Worm (Caenorhabditis elegans) whole organism, L1 larva: ENCODE data around the gene C56C10.7.

ENCODE experiments used
- C04F5.9 ChIP-seq: sonication (generic microtip); optimal IDR thresholded peaks from 2 replicates; lab custom pipeline; 2016; ENCODE audit warnings: missing genetic modification characterization, missing compliant biosample characterization
- C34B4.2 ChIP-seq: sonication (generic microtip); optimal IDR thresholded peaks from 2 replicates; lab custom pipeline; 2017; ENCODE audit warnings: mild to moderate bottlenecking, missing genetic modification characterization, missing compliant biosample characterization
- Y116A8C.19 ChIP-seq: sonication (generic microtip); optimal IDR thresholded peaks from 2 replicates; lab custom pipeline; 2016; ENCODE audit warnings: missing compliant biosample characterization, missing genetic modification characterization, borderline replicate concordance
- alr-1 ChIP-seq: fragments of 200-800 bp; sonication (Bioruptor generic); optimal IDR thresholded peaks from 2 replicates; lab custom pipeline; 2018; ENCODE audit warnings: borderline replicate concordance, mild to moderate bottlenecking, missing genetic modification characterization, missing compliant biosample characterization
- aly-2 ChIP-seq: fragments of 150-350 bp; optimal IDR thresholded peaks from 2 replicates; lab custom pipeline; 2014; ENCODE audit warnings: missing biosample characterization, missing genetic modification characterization
- ama-1 ChIP-seq: fragments of 150-350 bp; optimal IDR thresholded peaks from 2 replicates; lab custom pipeline; 2014
- ceh-63 ChIP-seq: fragments of 200-800 bp; sonication (Bioruptor generic); optimal IDR thresholded peaks from 2 replicates; lab custom pipeline; 2018; ENCODE audit warnings: mild to moderate bottlenecking, missing genetic modification characterization, missing compliant biosample characterization
- ceh-82 ChIP-seq, 3 experiments: fragments of 150-350 bp in 1 of 3; sonication (generic microtip) in 2 of 3; optimal IDR thresholded peaks; 2 replicates each; lab custom pipeline; 2014 to 2017; ENCODE audit warnings: missing biosample characterization in 3 of 3, missing genetic modification characterization in 3 of 3
- ces-1 ChIP-seq: fragments of 150-350 bp; optimal IDR thresholded peaks from 2 replicates; lab custom pipeline; 2014; ENCODE audit warnings: missing biosample characterization, missing genetic modification reagents, missing genetic modification characterization
- dpl-1 ChIP-seq, 3 experiments: fragments of 150-350 bp in 2 of 3; sonication (generic microtip) in 1 of 3; optimal IDR thresholded peaks; 2 replicates each; lab custom pipeline; 2014 to 2017; ENCODE audit warnings: missing biosample characterization in 3 of 3, missing genetic modification characterization in 3 of 3, missing genetic modification reagents in 3 of 3
- efl-1 ChIP-seq, 4 experiments: fragments of 150-350 bp; optimal IDR thresholded peaks in 3 of 4; peaks in 1 of 4; 1 replicate in 1 of 4; 2 replicates in 3 of 4; lab custom pipeline; 2014; ENCODE audit warnings: missing biosample characterization in 2 of 4, missing genetic modification characterization in 2 of 4, missing genetic modification reagents in 2 of 4
- efl-3 ChIP-seq: fragments of 200-800 bp; sonication (Bioruptor generic); optimal IDR thresholded peaks from 2 replicates; lab custom pipeline; 2018; ENCODE audit warnings: mild to moderate bottlenecking, missing genetic modification characterization, missing compliant biosample characterization
- egl-27 ChIP-seq, 2 experiments: fragments of 150-350 bp in 1 of 2; sonication (generic microtip); optimal IDR thresholded peaks; 3 replicates each; lab custom pipeline; 2017 to 2018; ENCODE audit warnings: missing biosample characterization in 2 of 2, missing genetic modification characterization in 2 of 2, missing genetic modification reagents in 2 of 2
- elt-2 ChIP-seq: sonication (generic microtip); optimal IDR thresholded peaks from 2 replicates; lab custom pipeline; 2016; ENCODE audit warnings: missing genetic modification characterization, mild to moderate bottlenecking, inconsistent platforms, missing compliant biosample characterization, missing genetic modification reagents
- elt-3 ChIP-seq, 6 experiments: fragments of 150-350 bp in 1 of 6; sonication (generic microtip); optimal IDR thresholded peaks; 2 replicates each; lab custom pipeline; 2017 to 2018; ENCODE audit warnings: missing biosample characterization in 6 of 6, missing genetic modification characterization in 6 of 6, inconsistent platforms in 1 of 6
- ets-5 ChIP-seq: fragments of 200-800 bp; sonication (Bioruptor generic); IDR thresholded peaks from 2 replicates; pipeline ENCODE4 v1.3.6; 2022; ENCODE audit warnings: missing genetic modification characterization, missing compliant biosample characterization
- fkh-4 ChIP-seq: sonication (generic microtip); optimal IDR thresholded peaks from 2 replicates; lab custom pipeline; 2016; ENCODE audit warnings: missing compliant biosample characterization, missing genetic modification characterization, borderline replicate concordance
- fkh-8 ChIP-seq: sonication (generic microtip); optimal IDR thresholded peaks from 2 replicates; lab custom pipeline; 2016; ENCODE audit warnings: mild to moderate bottlenecking, missing genetic modification characterization, missing compliant biosample characterization
- fos-1 ChIP-seq: fragments of 150-350 bp; optimal IDR thresholded peaks from 2 replicates; lab custom pipeline; 2014; ENCODE audit warnings: missing biosample characterization, missing genetic modification characterization
- grh-1 ChIP-seq: fragments of 200-800 bp; sonication (Bioruptor generic); IDR thresholded peaks from 2 replicates; pipeline ENCODE4 v1.3.6; 2022; ENCODE audit warnings: missing genetic modification reagents, missing genetic modification characterization, missing compliant biosample characterization
- hlh-17 ChIP-seq: fragments of 200-800 bp; sonication (Bioruptor generic); optimal IDR thresholded peaks from 2 replicates; lab custom pipeline; 2018; ENCODE audit warnings: missing genetic modification characterization, mild to moderate bottlenecking, missing compliant biosample characterization, moderate library complexity, borderline replicate concordance
- hpl-2 ChIP-seq: fragments of 150-350 bp; optimal IDR thresholded peaks from 2 replicates; lab custom pipeline; 2014; ENCODE audit warnings: missing biosample characterization, missing genetic modification reagents, missing genetic modification characterization
- irx-1 ChIP-seq: sonication (generic microtip); optimal IDR thresholded peaks from 2 replicates; lab custom pipeline; 2016; ENCODE audit warnings: missing genetic modification characterization, missing compliant biosample characterization
- isw-1 ChIP-seq: fragments of 200-800 bp; sonication (Bioruptor generic); IDR thresholded peaks from 2 replicates; pipeline ENCODE4 v1.3.6; 2022; ENCODE audit warnings: missing genetic modification characterization, missing compliant biosample characterization
- jun-1 ChIP-seq: fragments of 150-350 bp; optimal IDR thresholded peaks from 2 replicates; lab custom pipeline; 2014; ENCODE audit warnings: missing biosample characterization, missing genetic modification reagents, missing genetic modification characterization
- lir-3 ChIP-seq: sonication (generic microtip); optimal IDR thresholded peaks from 2 replicates; lab custom pipeline; 2016; ENCODE audit warnings: mild to moderate bottlenecking, missing genetic modification characterization, moderate library complexity, missing compliant biosample characterization; ENCODE audit not compliant: poor library complexity
- lsy-2 ChIP-seq, 2 experiments: fragments of 150-350 bp; optimal IDR thresholded peaks; 2 replicates each; lab custom pipeline; 2014; ENCODE audit warnings: missing biosample characterization in 2 of 2, missing genetic modification characterization in 2 of 2
- mab-9 ChIP-seq: fragments of 200-800 bp; sonication (Bioruptor generic); IDR thresholded peaks from 2 replicates; pipeline ENCODE4 v1.3.6; 2022; ENCODE audit warnings: missing genetic modification reagents, missing genetic modification characterization, missing compliant biosample characterization
- mdl-1 ChIP-seq, 2 experiments: fragments of 150-350 bp; optimal IDR thresholded peaks; 2 replicates each; lab custom pipeline; 2014 to 2017; ENCODE audit warnings: missing biosample characterization in 2 of 2, missing genetic modification characterization in 2 of 2, inconsistent platforms in 1 of 2
- mef-2 ChIP-seq: fragments of 150-350 bp; optimal IDR thresholded peaks from 2 replicates; lab custom pipeline; 2014; ENCODE audit warnings: missing biosample characterization, missing genetic modification characterization
- mep-1 ChIP-seq: fragments of 150-350 bp; optimal IDR thresholded peaks from 2 replicates; lab custom pipeline; 2014; ENCODE audit warnings: missing biosample characterization, missing genetic modification characterization
- nhr-11 ChIP-seq: fragments of 150-350 bp; optimal IDR thresholded peaks from 2 replicates; lab custom pipeline; 2014; ENCODE audit warnings: missing biosample characterization, missing genetic modification characterization
- nhr-19 ChIP-seq: fragments of 200-800 bp; sonication (Bioruptor generic); conservative IDR thresholded peaks from 2 replicates; pipeline ENCODE4 v1.3.6; 2022; ENCODE audit warnings: missing genetic modification characterization, missing compliant biosample characterization
- nhr-28 ChIP-seq: fragments of 150-350 bp; optimal IDR thresholded peaks from 2 replicates; lab custom pipeline; 2014; ENCODE audit warnings: missing biosample characterization, missing genetic modification characterization
- nhr-71 ChIP-seq: sonication (generic microtip); optimal IDR thresholded peaks from 2 replicates; lab custom pipeline; 2016; ENCODE audit warnings: mild to moderate bottlenecking, missing genetic modification characterization, moderate library complexity, missing compliant biosample characterization
- nhr-76 ChIP-seq: sonication (generic microtip); optimal IDR thresholded peaks from 2 replicates; lab custom pipeline; 2017; ENCODE audit warnings: missing biosample characterization, missing genetic modification characterization
- nhr-77 ChIP-seq: fragments of 150-350 bp; optimal IDR thresholded peaks from 2 replicates; lab custom pipeline; 2014; ENCODE audit warnings: missing biosample characterization, missing genetic modification characterization
- nhr-84 ChIP-seq: sonication (generic microtip); optimal IDR thresholded peaks from 2 replicates; lab custom pipeline; 2017; ENCODE audit warnings: missing biosample characterization, missing genetic modification characterization
- nhr-90 ChIP-seq: sonication (generic microtip); optimal IDR thresholded peaks from 2 replicates; lab custom pipeline; 2016; ENCODE audit warnings: mild to moderate bottlenecking, missing genetic modification characterization, missing compliant biosample characterization; ENCODE audit not compliant: poor library complexity
- snu-23 ChIP-seq: sonication (generic microtip); optimal IDR thresholded peaks from 2 replicates; lab custom pipeline; 2016; ENCODE audit warnings: missing genetic modification characterization, missing compliant biosample characterization
- sptf-1 ChIP-seq: fragments of 150-350 bp; optimal IDR thresholded peaks from 2 replicates; lab custom pipeline; 2014; ENCODE audit warnings: missing biosample characterization, missing genetic modification characterization
- sup-37 ChIP-seq: fragments of 200-800 bp; sonication (Bioruptor generic); optimal IDR thresholded peaks from 2 replicates; lab custom pipeline; 2018; ENCODE audit warnings: mild to moderate bottlenecking, missing genetic modification characterization, missing compliant biosample characterization
- swsn-7 ChIP-seq: sonication (generic microtip); optimal IDR thresholded peaks from 2 replicates; lab custom pipeline; 2016; ENCODE audit warnings: missing genetic modification characterization, missing compliant biosample characterization
- tlp-1 ChIP-seq: fragments of 150-350 bp; optimal IDR thresholded peaks from 2 replicates; lab custom pipeline; 2014; ENCODE audit warnings: missing biosample characterization, missing genetic modification characterization
- unc-130 ChIP-seq: fragments of 150-350 bp; optimal IDR thresholded peaks from 2 replicates; lab custom pipeline; 2017; ENCODE audit warnings: missing biosample characterization, missing genetic modification characterization, inconsistent platforms
- unc-30 ChIP-seq: sonication (generic microtip); optimal IDR thresholded peaks from 2 replicates; lab custom pipeline; 2017; ENCODE audit warnings: missing biosample characterization, missing genetic modification characterization
- unc-62 ChIP-seq: fragments of 150-350 bp; optimal IDR thresholded peaks from 2 replicates; lab custom pipeline; 2014; ENCODE audit warnings: missing biosample characterization, missing genetic modification reagents, missing genetic modification characterization
- vab-15 ChIP-seq: sonication (generic microtip); optimal IDR thresholded peaks from 2 replicates; lab custom pipeline; 2017; ENCODE audit warnings: missing genotype, mild to moderate bottlenecking, missing genetic modification characterization, missing compliant biosample characterization
- xbp-1 ChIP-seq: sonication (generic microtip); optimal IDR thresholded peaks from 2 replicates; lab custom pipeline; 2016; ENCODE audit warnings: missing genetic modification characterization, missing compliant biosample characterization
- ztf-11 ChIP-seq, 2 experiments: sonication (generic microtip); optimal IDR thresholded peaks; 2 replicates each; lab custom pipeline; 2016 to 2017; ENCODE audit warnings: missing genetic modification characterization in 2 of 2, missing biosample characterization in 1 of 2, missing compliant biosample characterization in 1 of 2

Gene C56C10.7

ce11 chrII:6588605-6589292 is 1.4 kb upstream of the C56C10.7 start, which contains the start of gene icd-1 (continued):
- TF ChIP-seq ama-1 (peak; percentile 43), nhr-28 (tag; lab: Kevin White, UChicago) (no peak), elt-2 (tag; lab: Kevin White, UChicago) (peak; percentile 84), lir-3 (tag; lab: Kevin White, UChicago) (peak; percentile 89), dpl-1 (GFP tag; optimal IDR thresholded peaks at IDR 0.05; lab: Kevin White, UChicago) (peak; percentile 76 to 81 (median 76)), aly-2 (peak; percentile 91), unc-30 (no peak), ets-5 (GFP tag; lab: Robert Waterston, UW) (no peak), nhr-90 (tag; lab: Kevin White, UChicago) (peak; percentile 94), egl-27 (tag; optimal IDR thresholded peaks at IDR 0.05; lab: Kevin White, UChicago) (peak in 1 of 2 experiments; percentile 82), ces-1 (GFP tag; lab: Kevin White, UChicago) (no peak), efl-1 (optimal IDR thresholded peaks at IDR 0.05; lab: Kevin White, UChicago) (peak; percentile 93 to 96), efl-1 (GFP tag; optimal IDR thresholded peaks at IDR 0.05 in 1 of 2; lab: Kevin White, UChicago) (peak; percentile 73 to 98), vab-15 (tag; lab: Kevin White, UChicago) (no peak), snu-23 (GFP tag; lab: Kevin White, UChicago) (peak; percentile 99), sup-37 (GFP tag; lab: Kevin White, UChicago) (peak; percentile 75), isw-1 (GFP tag; lab: Robert Waterston, UW) (peak; percentile 96), efl-3 (GFP tag; lab: Kevin White, UChicago) (no peak), nhr-84 (no peak), tlp-1 (tag; lab: Kevin White, UChicago) (no peak), hlh-17 (GFP tag; lab: Kevin White, UChicago) (no peak), elt-3 (tag; optimal IDR thresholded peaks at IDR 0.05; lab: Kevin White, UChicago) (peak in 5 of 6 experiments; percentile 50 to 93 (median 68)), fkh-4 (tag; lab: Kevin White, UChicago) (peak; percentile 66), ceh-63 (no peak), unc-130 (tag; lab: Kevin White, UChicago) (peak; percentile 74), fkh-8 (tag; lab: Kevin White, UChicago) (peak; percentile 96), fos-1 (tag; lab: Kevin White, UChicago) (peak; percentile 95), jun-1 (tag; lab: Kevin White, UChicago) (peak; percentile 94), Y116A8C.19 (no peak), lsy-2 (tag; optimal IDR thresholded peaks at IDR 0.05; lab: Kevin White, UChicago) (peak; percentile 94 to 96), nhr-11 (peak; percentile 97), unc-62 (GFP tag; lab: Kevin White, UChicago) (no peak), nhr-77 (tag; lab: Kevin White, UChicago) (peak; percentile 94), grh-1 (GFP tag; lab: Robert Waterston, UW) (peak; percentile 95), irx-1 (tag; lab: Kevin White, UChicago) (peak; percentile 88), mab-9 (GFP tag; lab: Robert Waterston, UW) (peak; percentile 65), swsn-7 (tag; lab: Kevin White, UChicago) (peak; percentile 98), xbp-1 (tag; lab: Kevin White, UChicago) (peak; percentile 94), mdl-1 (tag; optimal IDR thresholded peaks at IDR 0.05; lab: Kevin White, UChicago) (peak; percentile 45 to 89), ceh-82 (tag; optimal IDR thresholded peaks at IDR 0.05; lab: Kevin White, UChicago) (peak; percentile 91 to 95 (median 93)), hpl-2 (GFP tag; lab: Kevin White, UChicago) (peak; percentile 91), C34B4.2 (tag; lab: Kevin White, UChicago) (no peak), sptf-1 (tag; lab: Kevin White, UChicago) (no peak), mep-1 (tag; lab: Kevin White, UChicago) (peak; percentile 94), nhr-71 (tag; lab: Kevin White, UChicago) (peak; percentile 99), C04F5.9 (peak; percentile 70), alr-1 (tag; lab: Kevin White, UChicago) (no peak), ztf-11 (tag; optimal IDR thresholded peaks at IDR 0.05; lab: Kevin White, UChicago) (peak in 1 of 2 experiments; percentile 85), mef-2 (tag; lab: Kevin White, UChicago) (peak; percentile 67), nhr-76 (tag; lab: Kevin White, UChicago) (no peak), nhr-19 (GFP tag; lab: Robert Waterston, UW) (peak; percentile 96)
